Worm (Caenorhabditis elegans) whole organism, L2 larva: ENCODE data around the gene unc-70.

Experiments used
- ZK546.5 ChIP-seq: sonication (generic microtip); optimal IDR thresholded peaks from 2 replicates; lab custom pipeline; 2017; ENCODE audit warnings: missing biosample characterization, missing genetic modification characterization
- ama-1 ChIP-seq: fragments of 150-350 bp; optimal IDR thresholded peaks from 2 replicates; lab custom pipeline; 2018; ENCODE audit warnings: inconsistent platforms
- nhr-237 ChIP-seq: fragments of 150-350 bp; optimal IDR thresholded peaks from 2 replicates; lab custom pipeline; 2014; ENCODE audit warnings: missing biosample characterization, missing genetic modification characterization
- snpc-4 ChIP-seq: fragments of 150-350 bp; optimal IDR thresholded peaks from 2 replicates; lab custom pipeline; 2014; ENCODE audit warnings: missing biosample characterization, missing genetic modification characterization

- no peak for TF ChIP-seq nhr-237
- no peak for TF ChIP-seq ZK546.5 (tag; lab: Kevin White, UChicago)
- no peak for TF ChIP-seq snpc-4 (tag; lab: Kevin White, UChicago)
- TF ChIP-seq ama-1 (lab: Kevin White, UChicago), result no peak
Measured at ce11 chrV:6874735-6875134, 6.4 kb upstream of the unc-70 start.
